Worm (Caenorhabditis elegans): ENCODE measurements around the gene str-164.

str-164 gene

ce11 chrIV:4982477-4982876, 21.9 kb downstream of the str-164 start, which contains the start of gene E03H12.4:
TSS of gene E03H12.4 (plus strand) at chrIV:4982596.
- TF ChIP-seq jun-1 (tag; optimal IDR thresholded peaks at IDR 0.05) (no peak), mdl-1 (tag; optimal IDR thresholded peaks at IDR 0.05) (no peak), elt-3 (tag; optimal IDR thresholded peaks at IDR 0.05) (no peak), pha-4 (tag; optimal IDR thresholded peaks at IDR 0.05) (no peak), sea-2 (GFP tag; optimal IDR thresholded peaks at IDR 0.05) (no peak), lin-15B (tag; optimal IDR thresholded peaks at IDR 0.05) (no peak), R02D3.7 (tag; optimal IDR thresholded peaks at IDR 0.05) (no peak), nhr-76 (tag; optimal IDR thresholded peaks at IDR 0.05) (no peak), lin-39 (tag; optimal IDR thresholded peaks at IDR 0.05) (no peak)

ce11 chrIV:4983746-4984145, 23.2 kb downstream of the str-164 start, which contains the start of gene clec-176:
TSS of gene clec-176 (plus strand) at chrIV:4984046.
- no peak for TF ChIP-seq nhr-28 (tag; optimal IDR thresholded peaks at IDR 0.05)
- no peak for TF ChIP-seq mdl-1 (tag; optimal IDR thresholded peaks at IDR 0.05)
- TF ChIP-seq tbx-2 (tag; optimal IDR thresholded peaks at IDR 0.05): no peak
- TF ChIP-seq elt-1 (tag; optimal IDR thresholded peaks at IDR 0.05): no peak
- no peak for TF ChIP-seq lin-15B (tag; optimal IDR thresholded peaks at IDR 0.05)
- no peak for TF ChIP-seq ceh-16 (tag; optimal IDR thresholded peaks at IDR 0.05)

- TF ChIP-seq nhr-23 (tag; optimal IDR thresholded peaks at IDR 0.05) (no peak), lsy-12 (tag; optimal IDR thresholded peaks at IDR 0.05) (no peak)
Measured at ce11 chrIV:4986246-4986645, 25.7 kb downstream of the str-164 start, which contains the start of gene clec-177. TSS of gene clec-177 (plus strand) at chrIV:4986546.

- TF ChIP-seq tbx-2 (tag; optimal IDR thresholded peaks at IDR 0.05) (no peak), daf-12 (tag; optimal IDR thresholded peaks at IDR 0.05) (no peak), nhr-28 (tag; optimal IDR thresholded peaks at IDR 0.05) (no peak), elt-2 (tag; optimal IDR thresholded peaks at IDR 0.05) (no peak), elt-1 (tag; optimal IDR thresholded peaks at IDR 0.05) (no peak), ztf-4 (tag; optimal IDR thresholded peaks at IDR 0.05) (no peak), snpc-4 (tag; optimal IDR thresholded peaks at IDR 0.05) (no peak), elt-3 (tag; optimal IDR thresholded peaks at IDR 0.05) (no peak), nhr-43 (tag; optimal IDR thresholded peaks at IDR 0.05; ENCODE audit: poor library complexity, severe bottlenecking) (no peak), mml-1 (tag; optimal IDR thresholded peaks at IDR 0.05) (no peak), ceh-9 (tag; optimal IDR thresholded peaks at IDR 0.05) (no peak), eor-1 (tag; optimal IDR thresholded peaks at IDR 0.05) (no peak), jun-1 (tag; optimal IDR thresholded peaks at IDR 0.05) (no peak), nhr-25 (tag; optimal IDR thresholded peaks at IDR 0.05) (no peak), ZK546.5 (tag; optimal IDR thresholded peaks at IDR 0.05) (no peak), ceh-82 (tag; optimal IDR thresholded peaks at IDR 0.05) (no peak), skn-1 (tag; optimal IDR thresholded peaks at IDR 0.05) (no peak), nhr-23 (tag; optimal IDR thresholded peaks at IDR 0.05) (no peak), zag-1 (tag; optimal IDR thresholded peaks at IDR 0.05) (no peak)
Measured at ce11 chrIV:4988531-4988930, 28.0 kb downstream of the str-164 start, which contains the start of gene E03H12.7. TSS of gene E03H12.7 (minus strand) at chrIV:4988631.

- TF ChIP-seq tbx-2 (tag; optimal IDR thresholded peaks at IDR 0.05) (no peak), ceh-16 (tag; optimal IDR thresholded peaks at IDR 0.05) (no peak), fkh-10 (GFP tag; optimal IDR thresholded peaks at IDR 0.05) (no peak), snpc-4 (tag; optimal IDR thresholded peaks at IDR 0.05) (no peak), lin-39 (tag; optimal IDR thresholded peaks at IDR 0.05) (no peak), hmg-11 (tag; optimal IDR thresholded peaks at IDR 0.05) (no peak), egl-5 (tag; optimal IDR thresholded peaks at IDR 0.05) (no peak), nhr-76 (tag; optimal IDR thresholded peaks at IDR 0.05) (no peak), nhr-43 (tag; optimal IDR thresholded peaks at IDR 0.05; ENCODE audit: poor library complexity, severe bottlenecking) (no peak), elt-3 (tag; optimal IDR thresholded peaks at IDR 0.05) (no peak), ama-1 (optimal IDR thresholded peaks at IDR 0.05) (no peak), lin-15B (tag; optimal IDR thresholded peaks at IDR 0.05) (no peak), unc-39 (tag; optimal IDR thresholded peaks at IDR 0.05) (no peak)
Measured at ce11 chrIV:4992089-4992488, 31.6 kb downstream of the str-164 start, which contains the start of gene str-162. TSS of gene str-162 (plus strand) at chrIV:4992389.

- TF ChIP-seq nhr-76 (tag; optimal IDR thresholded peaks at IDR 0.05): no peak
- TF ChIP-seq skn-1 (tag; optimal IDR thresholded peaks at IDR 0.05): no peak
- no peak for TF ChIP-seq nhr-23 (tag; optimal IDR thresholded peaks at IDR 0.05)
- no peak for TF ChIP-seq daf-12 (tag; optimal IDR thresholded peaks at IDR 0.05)
- no peak for TF ChIP-seq nhr-77 (tag; optimal IDR thresholded peaks at IDR 0.05)
- TF ChIP-seq egl-5 (tag; optimal IDR thresholded peaks at IDR 0.05): no peak
- TF ChIP-seq ceh-16 (tag; optimal IDR thresholded peaks at IDR 0.05): no peak
- no peak for TF ChIP-seq lin-39 (tag; optimal IDR thresholded peaks at IDR 0.05)
- no peak for TF ChIP-seq elt-1 (tag; optimal IDR thresholded peaks at IDR 0.05)
- no peak for TF ChIP-seq ZK546.5 (tag; optimal IDR thresholded peaks at IDR 0.05)
- no peak for TF ChIP-seq zag-1 (tag; optimal IDR thresholded peaks at IDR 0.05)
Measured at ce11 chrIV:4993128-4993527, 32.6 kb downstream of the str-164 start.

Data from whole organism, L3 larva.